Fruit fly (Drosophila melanogaster): Measurements from ENCODE around the gene CG12605.

Gene CG12605

dm6 chr3L:3923631-3924274 is 40.8 kb downstream of the CG12605 start:
- no peak for TF ChIP-seq CG3163 (GFP tag; optimal IDR thresholded peaks at IDR 0.05)
- TF ChIP-seq mirr (GFP tag; optimal IDR thresholded peaks at IDR 0.05): peak; percentile 73
- TF ChIP-seq GATAe (GFP tag; conservative IDR thresholded peaks at IDR 0.05): peak; percentile 57; the same call in 1 of the 2 replicates
- no peak for TF ChIP-seq CG17802 (tag; optimal IDR thresholded peaks at IDR 0.05)
- no peak for TF ChIP-seq CG4328 (GFP tag; optimal IDR thresholded peaks at IDR 0.05)
- TF ChIP-seq grn (GFP tag; optimal IDR thresholded peaks at IDR 0.05): peak; percentile 49
- no peak for TF ChIP-seq Atf-2 (GFP tag; optimal IDR thresholded peaks at IDR 0.05)
- TF ChIP-seq CG10959 (GFP tag; IDR thresholded peaks at IDR 0.05): no peak
- peak; percentile 91 for TF ChIP-seq exex (tag; optimal IDR thresholded peaks at IDR 0.05)
- TF ChIP-seq CG12744 (GFP tag; optimal IDR thresholded peaks at IDR 0.05): no peak
- no peak for TF ChIP-seq zen (tag; optimal IDR thresholded peaks at IDR 0.05)
- no peak for TF ChIP-seq CG11504 (tag; optimal IDR thresholded peaks at IDR 0.05)
- TF ChIP-seq tap (tag; optimal IDR thresholded peaks at IDR 0.05): no peak
- TF ChIP-seq CG34376 (GFP tag; optimal IDR thresholded peaks at IDR 0.05): peak; percentile 47
- TF ChIP-seq CTCF (GFP tag; optimal IDR thresholded peaks at IDR 0.05): no peak
- TF ChIP-seq bsh (GFP tag; optimal IDR thresholded peaks at IDR 0.05): no peak
- TF ChIP-seq cwo (GFP tag; optimal IDR thresholded peaks at IDR 0.05): peak; percentile 12
- TF ChIP-seq CG3065 (GFP tag; optimal IDR thresholded peaks at IDR 0.05): no peak
- no peak for TF ChIP-seq CG31224 (GFP tag; IDR thresholded peaks at IDR 0.05)

dm6 chr3L:3912134-3912533 is 52.4 kb downstream of the CG12605 start:
- TF ChIP-seq HmgD (GFP tag; optimal IDR thresholded peaks at IDR 0.05) (no peak), CG3995 (GFP tag; optimal IDR thresholded peaks at IDR 0.05) (no peak), repo (GFP tag; optimal IDR thresholded peaks at IDR 0.05) (no peak), sens (GFP tag) (peak; percentile 15), Ets65A (GFP tag) (peak; percentile 92), emc (GFP tag; optimal IDR thresholded peaks at IDR 0.05) (no peak), CG13287 (GFP tag; IDR thresholded peaks at IDR 0.05; ENCODE audit: partially characterized antibody) (no peak), CG4282 (GFP tag; optimal IDR thresholded peaks at IDR 0.05) (no peak), CG2202 (tag; optimal IDR thresholded peaks at IDR 0.05) (no peak), mam (GFP tag; optimal IDR thresholded peaks at IDR 0.05) (no peak), CG7963 (GFP tag; IDR thresholded peaks at IDR 0.05; ENCODE audit: partially characterized antibody) (no peak), sob (GFP tag; IDR thresholded peaks at IDR 0.05) (0 out of 2 replicates have a peak, but pooled peaks have one; percentile 13), CG3065 (GFP tag; optimal IDR thresholded peaks at IDR 0.05) (no peak), CG18011 (GFP tag; optimal IDR thresholded peaks at IDR 0.05) (no peak), hb (GFP tag; IDR thresholded peaks at IDR 0.05; ENCODE audit: partially characterized antibody) (no peak), cg (GFP tag; optimal IDR thresholded peaks at IDR 0.05) (no peak), CG7372 (GFP tag; IDR thresholded peaks at IDR 0.05) (peak; percentile 76), Abd-B (GFP tag; optimal IDR thresholded peaks at IDR 0.05) (no peak), Sry-δ (GFP tag; optimal IDR thresholded peaks at IDR 0.05) (no peak), tll (GFP tag; optimal IDR thresholded peaks at IDR 0.05) (no peak), CTCF (GFP tag; optimal IDR thresholded peaks at IDR 0.05) (no peak), CG32767 (GFP tag; IDR thresholded peaks at IDR 0.05) (no peak), CG10979 (tag; optimal IDR thresholded peaks at IDR 0.05) (no peak), sima (GFP tag; optimal IDR thresholded peaks at IDR 0.05) (no peak), CG9797 (GFP tag; optimal IDR thresholded peaks at IDR 0.05) (no peak), NC2α (GFP tag; optimal IDR thresholded peaks at IDR 0.05) (no peak), twi (tag; optimal IDR thresholded peaks at IDR 0.05) (no peak), CG15011 (GFP tag; optimal IDR thresholded peaks at IDR 0.05) (no peak)
